Fruit fly (Drosophila melanogaster) whole organism, embryonic: ENCODE measurements around the gene Kif3C.

Source experiments
- CG4404 ChIP-seq: fragments of 200-800 bp; sonication (Bioruptor generic); IDR thresholded peaks from 2 replicates; pipeline ENCODE4 v1.3.6; 2022; ENCODE audit warnings: missing biosample characterization, missing genetic modification characterization
- cato ChIP-seq: fragments of 200-800 bp; sonication (Bioruptor generic); optimal IDR thresholded peaks from 2 replicates; lab custom pipeline; 2016; ENCODE audit warnings: missing biosample characterization, missing genetic modification characterization, borderline replicate concordance
- chif ChIP-seq, 2 experiments: fragments of 200-800 bp; sonication (Bioruptor generic); optimal IDR thresholded peaks; 3 replicates each; lab custom pipeline; 2016; ENCODE audit warnings: missing biosample characterization in 2 of 2, missing genetic modification characterization in 2 of 2

dm6 chr4:1122658-1123606 is 24.3 kb upstream of the Kif3C start, which contains the start of gene Cals:
- TF ChIP-seq CG4404 (no peak), cato (no peak), chif (GFP tag; optimal IDR thresholded peaks at IDR 0.05; lab: Kevin White, UChicago) (no peak)
